Worm (Caenorhabditis elegans) whole organism, young adult: ENCODE measurements around the gene cutl-19.

ENCODE experiments used
- F10E7.11 ChIP-seq: sonication (generic microtip); optimal IDR thresholded peaks from 2 replicates; lab custom pipeline; 2017; ENCODE audit warnings: mild to moderate bottlenecking, missing genetic modification characterization, moderate library complexity, missing compliant biosample characterization
- F22D6.2 ChIP-seq: sonication (generic microtip); optimal IDR thresholded peaks from 2 replicates; lab custom pipeline; 2016; ENCODE audit warnings: mild to moderate bottlenecking, missing genetic modification characterization, missing compliant biosample characterization
- F33H1.4 ChIP-seq: fragments of 200-800 bp; sonication (Bioruptor generic); IDR thresholded peaks from 2 replicates; pipeline ENCODE4 v1.3.6; 2022; ENCODE audit warnings: missing genetic modification reagents, missing genetic modification characterization, missing compliant biosample characterization
- F52B5.7 ChIP-seq: sonication (generic microtip); optimal IDR thresholded peaks from 2 replicates; lab custom pipeline; 2016; ENCODE audit warnings: mild to moderate bottlenecking, missing genetic modification characterization, missing compliant biosample characterization
- F57A8.1 ChIP-seq: fragments of 200-800 bp; sonication (Bioruptor generic); optimal IDR thresholded peaks from 2 replicates; lab custom pipeline; 2018; ENCODE audit warnings: mild to moderate bottlenecking, missing genetic modification characterization, moderate library complexity, missing compliant biosample characterization
- T07F8.4 ChIP-seq: sonication (generic microtip); optimal IDR thresholded peaks from 2 replicates; lab custom pipeline; 2016; ENCODE audit warnings: mild to moderate bottlenecking, missing genetic modification characterization, moderate library complexity, missing compliant biosample characterization
- Y53G8AR.9 ChIP-seq: fragments of 200-800 bp; sonication (Bioruptor generic); conservative IDR thresholded peaks from 2 replicates; pipeline ENCODE4 v1.3.6; 2022; ENCODE audit warnings: missing genetic modification reagents, missing genetic modification characterization, missing compliant biosample characterization
- Y56A3A.18 ChIP-seq: fragments of 200-800 bp; sonication (Bioruptor generic); IDR thresholded peaks from 2 replicates; pipeline ENCODE4 v1.3.6; 2022; ENCODE audit warnings: missing genetic modification reagents, missing genetic modification characterization, missing compliant biosample characterization
- Y67H2A.10 ChIP-seq: fragments of 200-800 bp; sonication (Bioruptor generic); conservative IDR thresholded peaks from 2 replicates; pipeline ENCODE4 v1.3.6; 2022; ENCODE audit warnings: missing genetic modification reagents, missing genetic modification characterization, missing compliant biosample characterization
- Y79H2A.3 ChIP-seq: fragments of 200-800 bp; sonication (Bioruptor generic); conservative IDR thresholded peaks from 2 replicates; pipeline ENCODE4 v1.3.6; 2022; ENCODE audit warnings: missing genetic modification reagents, missing genetic modification characterization, missing compliant biosample characterization
- akir-1 ChIP-seq: fragments of 200-800 bp; sonication (Bioruptor generic); optimal IDR thresholded peaks from 2 replicates; lab custom pipeline; 2018; ENCODE audit warnings: mild to moderate bottlenecking, missing genetic modification characterization, moderate library complexity, missing compliant biosample characterization
- aptf-2 ChIP-seq: fragments of 200-800 bp; sonication (Bioruptor generic); conservative IDR thresholded peaks from 2 replicates; pipeline ENCODE4 v1.3.6; 2022; ENCODE audit warnings: missing genetic modification reagents, missing genetic modification characterization, missing compliant biosample characterization
- aptf-3 ChIP-seq: fragments of 200-800 bp; sonication (Bioruptor generic); IDR thresholded peaks from 2 replicates; pipeline ENCODE4 v1.3.6; 2022; ENCODE audit warnings: missing genetic modification characterization, missing compliant biosample characterization
- attf-6 ChIP-seq: fragments of 200-800 bp; sonication (Bioruptor generic); IDR thresholded peaks from 2 replicates; pipeline ENCODE4 v1.3.6; 2022; ENCODE audit warnings: missing genetic modification reagents, missing genetic modification characterization, missing compliant biosample characterization
- bed-2 ChIP-seq: fragments of 200-800 bp; sonication (Bioruptor generic); IDR thresholded peaks from 2 replicates; pipeline ENCODE4 v1.3.6; 2022; ENCODE audit warnings: missing genetic modification reagents, missing genetic modification characterization, missing compliant biosample characterization
- cebp-1 ChIP-seq, 2 experiments: fragments of 200-800 bp in 1 of 2; sonication (Bioruptor generic) in 1 of 2; sonication (generic microtip) in 1 of 2; IDR thresholded peaks in 1 of 2; optimal IDR thresholded peaks in 1 of 2; 2 replicates each; pipeline versions ENCODE4 v1.3.6 to Lab custom; 2017 to 2022; ENCODE audit warnings: missing compliant biosample characterization in 2 of 2, missing genetic modification characterization in 2 of 2, mild to moderate bottlenecking in 1 of 2, missing genetic modification reagents in 1 of 2, moderate library complexity in 1 of 2
- ceh-58 ChIP-seq: fragments of 200-800 bp; sonication (Bioruptor generic); IDR thresholded peaks from 2 replicates; pipeline ENCODE4 v1.3.6; 2022; ENCODE audit warnings: missing genetic modification characterization, missing compliant biosample characterization
- ceh-91 ChIP-seq: fragments of 200-800 bp; sonication (Bioruptor generic); IDR thresholded peaks from 2 replicates; pipeline ENCODE4 v1.3.6; 2022; ENCODE audit warnings: missing genetic modification reagents, missing genetic modification characterization, missing compliant biosample characterization
- dox-1 ChIP-seq: fragments of 200-800 bp; sonication (Bioruptor generic); IDR thresholded peaks from 2 replicates; pipeline ENCODE4 v1.3.6; 2022; ENCODE audit warnings: missing genetic modification reagents, missing genetic modification characterization, missing compliant biosample characterization
- dpff-1 ChIP-seq: sonication (generic microtip); optimal IDR thresholded peaks from 2 replicates; lab custom pipeline; 2017; ENCODE audit warnings: mild to moderate bottlenecking, missing genetic modification characterization, missing compliant biosample characterization
- dpl-1 ChIP-seq: fragments of 150-350 bp; optimal IDR thresholded peaks from 2 replicates; lab custom pipeline; 2014; ENCODE audit warnings: missing biosample characterization, missing genetic modification reagents, missing genetic modification characterization
- egl-44 ChIP-seq: fragments of 200-800 bp; sonication (Bioruptor generic); IDR thresholded peaks from 2 replicates; pipeline ENCODE4 v1.3.6; 2022; ENCODE audit warnings: missing genetic modification reagents, missing genetic modification characterization, missing compliant biosample characterization
- egrh-3 ChIP-seq: fragments of 200-800 bp; sonication (Bioruptor generic); IDR thresholded peaks from 2 replicates; pipeline ENCODE4 v1.3.6; 2022; ENCODE audit warnings: missing genetic modification reagents, missing genetic modification characterization, missing compliant biosample characterization
- ekl-4 ChIP-seq: fragments of 200-800 bp; sonication (Bioruptor generic); IDR thresholded peaks from 2 replicates; pipeline ENCODE4 v1.3.6; 2022; ENCODE audit warnings: missing genetic modification reagents, missing genetic modification characterization, missing compliant biosample characterization
- ets-4 ChIP-seq: fragments of 200-800 bp; sonication (Bioruptor generic); optimal IDR thresholded peaks from 2 replicates; lab custom pipeline; 2018; ENCODE audit warnings: mild to moderate bottlenecking, missing genetic modification characterization, missing compliant biosample characterization
- hrde-1 ChIP-seq: sonication (generic microtip); optimal IDR thresholded peaks from 2 replicates; lab custom pipeline; 2016; ENCODE audit warnings: missing genetic modification characterization, mild to moderate bottlenecking, missing compliant biosample characterization, moderate library complexity, missing genotype, missing genetic modification reagents, borderline replicate concordance
- lin-40 ChIP-seq: sonication (generic microtip); optimal IDR thresholded peaks from 2 replicates; lab custom pipeline; 2016; ENCODE audit warnings: missing genetic modification characterization, mild to moderate bottlenecking, missing compliant biosample characterization, missing genotype, missing genetic modification reagents
- lin-54 ChIP-seq: fragments of 200-800 bp; sonication (Bioruptor generic); optimal IDR thresholded peaks from 2 replicates; lab custom pipeline; 2018; ENCODE audit warnings: mild to moderate bottlenecking, missing genetic modification characterization, missing compliant biosample characterization
- mel-28 ChIP-seq: sonication (generic microtip); optimal IDR thresholded peaks from 2 replicates; lab custom pipeline; 2016; ENCODE audit warnings: borderline replicate concordance, mild to moderate bottlenecking, missing genetic modification characterization, missing compliant biosample characterization
- nhr-120 ChIP-seq: fragments of 200-800 bp; sonication (Bioruptor generic); IDR thresholded peaks from 2 replicates; pipeline ENCODE4 v1.3.6; 2022; ENCODE audit warnings: missing genetic modification characterization, missing compliant biosample characterization
- nhr-80 ChIP-seq: sonication (generic microtip); optimal IDR thresholded peaks from 2 replicates; lab custom pipeline; 2016; ENCODE audit warnings: missing genetic modification characterization, missing compliant biosample characterization
- pbrm-1 ChIP-seq: fragments of 200-800 bp; sonication (Bioruptor generic); IDR thresholded peaks from 2 replicates; pipeline ENCODE4 v1.3.6; 2022; ENCODE audit warnings: missing genetic modification reagents, missing genetic modification characterization, missing compliant biosample characterization
- snpc-1.3 ChIP-seq: sonication (generic microtip); optimal IDR thresholded peaks from 2 replicates; lab custom pipeline; 2017; ENCODE audit warnings: missing genetic modification characterization, mild to moderate bottlenecking, missing compliant biosample characterization, antibody characterized with exemption, moderate library complexity, missing genotype, missing genetic modification reagents; ENCODE audit not compliant: insufficient read depth
- snpc-4 ChIP-seq, 5 experiments: fragments of 150-350 bp in 1 of 5; sonication (generic microtip) in 4 of 5; optimal IDR thresholded peaks; 2 replicates each; lab custom pipeline; 2014 to 2018; ENCODE audit warnings: missing genetic modification characterization in 5 of 5, missing biosample characterization in 3 of 5, antibody characterized with exemption in 2 of 5, mild to moderate bottlenecking in 2 of 5, missing compliant biosample characterization in 2 of 5, missing genotype in 2 of 5, moderate library complexity in 2 of 5, missing genetic modification reagents in 1 of 5
- ztf-28 ChIP-seq: fragments of 200-800 bp; sonication (Bioruptor generic); IDR thresholded peaks from 2 replicates; pipeline ENCODE4 v1.3.6; 2022; ENCODE audit warnings: missing genetic modification reagents, missing genetic modification characterization, missing compliant biosample characterization
- ztf-3 ChIP-seq: fragments of 200-800 bp; sonication (Bioruptor generic); optimal IDR thresholded peaks from 2 replicates; lab custom pipeline; 2018; ENCODE audit warnings: mild to moderate bottlenecking, missing genetic modification characterization, missing compliant biosample characterization

Gene cutl-19

ce11 chrIII:5217511-5217910 lies at the start of gene cutl-19:
Gene cutl-19 (minus strand): TSS chrIII:5217611.
- TF ChIP-seq F52B5.7 (tag; lab: Kevin White, UChicago) (no peak), egl-44 (GFP tag; lab: Robert Waterston, UW) (no peak), egrh-3 (GFP tag; lab: Robert Waterston, UW) (no peak), ceh-58 (GFP tag; lab: Robert Waterston, UW) (no peak), snpc-4 (GFP tag; optimal IDR thresholded peaks at IDR 0.05; lab: Kevin White, UChicago) (no peak), snpc-4 (tag; optimal IDR thresholded peaks at IDR 0.05; lab: Kevin White, UChicago) (no peak), Y67H2A.10 (GFP tag; lab: Robert Waterston, UW) (no peak), ets-4 (GFP tag; lab: Kevin White, UChicago) (no peak), attf-6 (no peak), lin-40 (tag; lab: Kevin White, UChicago) (no peak), snpc-1.3 (no peak), ztf-3 (GFP tag; lab: Kevin White, UChicago) (no peak), bed-2 (GFP tag; lab: Robert Waterston, UW) (no peak), ceh-91 (GFP tag; lab: Robert Waterston, UW) (no peak), dpff-1 (tag; lab: Kevin White, UChicago) (no peak), Y79H2A.3 (no peak)
- TF ChIP-seq, all 124 proteins: peak for 0

- no peak for TF ChIP-seq hrde-1 (tag; lab: Kevin White, UChicago)
- no peak for TF ChIP-seq ceh-91 (GFP tag; lab: Robert Waterston, UW)
- no peak for TF ChIP-seq F33H1.4 (GFP tag; lab: Robert Waterston, UW)
- no peak for TF ChIP-seq aptf-2
- TF ChIP-seq F10E7.11 (tag; lab: Kevin White, UChicago): no peak
- TF ChIP-seq Y53G8AR.9 (GFP tag; lab: Robert Waterston, UW): no peak
- no peak for TF ChIP-seq mel-28 (tag; lab: Kevin White, UChicago)
- TF ChIP-seq, all 124 proteins: peak for 0
Measured at ce11 chrIII:5264813-5265212, 47.4 kb upstream of the cutl-19 start, which contains the start of gene gro-1. Gene gro-1 (plus strand): TSS chrIII:5265113.

ce11 chrIII:5263299-5263993 lies 46.0 kb upstream of the cutl-19 start, which contains the start of the genes C34E10.9 and hap-1:
Gene C34E10.9 (minus strand): TSS chrIII:5263399.
Gene hap-1 (plus strand): TSS chrIII:5263943.
- no peak for TF ChIP-seq Y56A3A.18 (GFP tag; lab: Robert Waterston, UW)
- no peak for TF ChIP-seq pbrm-1 (GFP tag; lab: Robert Waterston, UW)
- no peak for TF ChIP-seq ekl-4 (GFP tag; lab: Robert Waterston, UW)
- no peak for TF ChIP-seq dox-1 (GFP tag; lab: Robert Waterston, UW)
- TF ChIP-seq nhr-80: no peak
- TF ChIP-seq ceh-91 (GFP tag; lab: Robert Waterston, UW): no peak
- TF ChIP-seq cebp-1 (GFP tag; IDR thresholded peaks at IDR 0.05; lab: Robert Waterston, UW): no peak
- TF ChIP-seq cebp-1 (tag; optimal IDR thresholded peaks at IDR 0.05; lab: Kevin White, UChicago): no peak
- TF ChIP-seq F22D6.2 (tag; lab: Kevin White, UChicago): no peak
- no peak for TF ChIP-seq T07F8.4
- TF ChIP-seq F57A8.1 (GFP tag; lab: Kevin White, UChicago): no peak
- no peak for TF ChIP-seq dpl-1 (GFP tag; lab: Kevin White, UChicago)
- no peak for TF ChIP-seq nhr-120
- TF ChIP-seq aptf-3: no peak
- no peak for TF ChIP-seq lin-54 (GFP tag; lab: Kevin White, UChicago)
- TF ChIP-seq ztf-28 (GFP tag; lab: Robert Waterston, UW): no peak
- TF ChIP-seq snpc-1.3: no peak
- TF ChIP-seq akir-1 (GFP tag; lab: Kevin White, UChicago): no peak
- TF ChIP-seq Y79H2A.3: no peak
